Fruit fly (Drosophila melanogaster): ENCODE data around the gene GILT2.

The GILT2 gene

DNA sequence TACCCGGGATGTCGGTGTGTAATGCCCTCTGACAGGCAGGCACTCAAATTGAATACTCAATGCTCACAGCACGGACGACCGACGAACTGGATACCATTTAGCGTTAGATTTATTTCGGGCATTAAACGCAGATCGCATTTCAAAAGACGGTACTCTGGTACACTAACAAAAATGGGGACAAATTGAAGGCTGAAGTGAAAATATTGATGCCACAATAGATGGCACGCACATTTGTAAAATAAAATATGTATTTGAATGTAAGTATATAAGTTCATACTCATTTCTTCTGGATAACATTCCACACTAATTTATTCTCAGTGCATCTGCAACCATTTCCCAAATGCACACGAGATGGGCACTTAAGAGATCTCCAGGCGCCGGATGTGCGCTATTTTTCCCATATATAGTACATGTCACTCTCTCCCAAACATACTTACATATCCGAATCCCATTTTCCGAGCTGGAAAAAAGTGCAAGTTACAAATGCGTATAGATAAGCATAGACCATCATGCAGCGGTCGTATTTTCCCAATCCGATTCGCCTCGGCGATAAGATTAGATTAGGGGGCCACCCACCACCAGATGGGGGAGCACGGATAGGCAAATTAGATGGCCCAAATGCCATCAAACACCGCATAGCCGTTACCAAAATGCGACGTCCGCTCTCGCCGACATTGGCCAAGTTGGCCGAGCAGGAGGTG is 31.0 kb downstream of the GILT2 start, which contains the start of gene CG10301 (continued):
- peak; percentile 42 for TF ChIP-seq jing (GFP tag; optimal IDR thresholded peaks at IDR 0.05)
- no peak for TF ChIP-seq Sry-β (GFP tag; optimal IDR thresholded peaks at IDR 0.05)
- TF ChIP-seq CG6654 (GFP tag; optimal IDR thresholded peaks at IDR 0.05): no peak
- no peak for TF ChIP-seq CG18619 (GFP tag; optimal IDR thresholded peaks at IDR 0.05)
- TF ChIP-seq Ets97D (GFP tag; optimal IDR thresholded peaks at IDR 0.05): peak; percentile 21
- TF ChIP-seq gce (GFP tag; IDR thresholded peaks at IDR 0.05): no peak
- TF ChIP-seq CkIIα-i1 (GFP tag; IDR thresholded peaks at IDR 0.05): no peak
- no peak for TF ChIP-seq CG17612 (GFP tag; IDR thresholded peaks at IDR 0.05)
- peak; percentile 21 to 34 for TF ChIP-seq Pdp1 (GFP tag; optimal IDR thresholded peaks at IDR 0.05)
- peak; percentile 20 for TF ChIP-seq CG2116 (GFP tag; optimal IDR thresholded peaks at IDR 0.05)
- TF ChIP-seq CG11695 (GFP tag; IDR thresholded peaks at IDR 0.05): peak; percentile 50; the same call in 1 of the 3 replicates
- TF ChIP-seq CG8089 (GFP tag; optimal IDR thresholded peaks at IDR 0.05): peak; percentile 41
- peak; percentile 19 for TF ChIP-seq CG33213 (GFP tag; optimal IDR thresholded peaks at IDR 0.05)
- no peak for TF ChIP-seq tna (GFP tag; IDR thresholded peaks at IDR 0.05; ENCODE audit: partially characterized antibody)
- 0 out of 2 replicates have a peak, but pooled peaks have one; percentile 38 for TF ChIP-seq aop (GFP tag; IDR thresholded peaks at IDR 0.05)
- TF ChIP-seq nerfin-2 (GFP tag; IDR thresholded peaks at IDR 0.05; ENCODE audit: partially characterized antibody): no peak
- peak; percentile 90 for TF ChIP-seq Ets65A (GFP tag)
- TF ChIP-seq CG8359 (GFP tag; optimal IDR thresholded peaks at IDR 0.05; ENCODE audit: borderline replicate concordance): peak; percentile 14
- no peak for TF ChIP-seq CG16813 (GFP tag; IDR thresholded peaks at IDR 0.05; ENCODE audit: partially characterized antibody)
- TF ChIP-seq pan (optimal IDR thresholded peaks at IDR 0.05): no peak
- TF ChIP-seq pan (GFP tag; optimal IDR thresholded peaks at IDR 0.05 in 1 of 2, IDR thresholded peaks at IDR 0.05 in 1 of 2): no peak
- peak; percentile 31; the same call in 1 of the 2 replicates for TF ChIP-seq sim (GFP tag; IDR thresholded peaks at IDR 0.05)
- TF ChIP-seq eve (GFP tag; optimal IDR thresholded peaks at IDR 0.05): peak; percentile 63 to 67
- peak; percentile 76 for TF ChIP-seq fd102C (GFP tag; optimal IDR thresholded peaks at IDR 0.05)
- no peak for TF ChIP-seq her (GFP tag; optimal IDR thresholded peaks at IDR 0.05)
- peak; percentile 85 for TF ChIP-seq Xrp1 (GFP tag; IDR thresholded peaks at IDR 0.05)
- peak; percentile 31 for TF ChIP-seq sqz (GFP tag; optimal IDR thresholded peaks at IDR 0.05)
- no peak for TF ChIP-seq CG42726 (GFP tag; IDR thresholded peaks at IDR 0.05; ENCODE audit: partially characterized antibody)
- peak; percentile 82 for TF ChIP-seq ci (GFP tag; IDR thresholded peaks at IDR 0.05)
- TF ChIP-seq pnt (GFP tag; optimal IDR thresholded peaks at IDR 0.05): peak; percentile 38
- TF ChIP-seq dpn (GFP tag; optimal IDR thresholded peaks at IDR 0.05): peak; percentile 32 to 49
- TF ChIP-seq cas (GFP tag; IDR thresholded peaks at IDR 0.05): no peak
- peak; percentile 79 for TF ChIP-seq nau (GFP tag; optimal IDR thresholded peaks at IDR 0.05)
- TF ChIP-seq CG15696 (tag; optimal IDR thresholded peaks at IDR 0.05): peak; percentile 89
- no peak for TF ChIP-seq Nf-YC (tag; optimal IDR thresholded peaks at IDR 0.05)
- TF ChIP-seq sisA (GFP tag; IDR thresholded peaks at IDR 0.05): peak; percentile 69
- no peak for TF ChIP-seq CG4730 (GFP tag; IDR thresholded peaks at IDR 0.05)
- no peak for TF ChIP-seq CG9932 (GFP tag; IDR thresholded peaks at IDR 0.05)
- TF ChIP-seq CG17385 (GFP tag; optimal IDR thresholded peaks at IDR 0.05): peak; percentile 45
- TF ChIP-seq CG12236 (GFP tag; optimal IDR thresholded peaks at IDR 0.05): peak; percentile 7

DNA sequence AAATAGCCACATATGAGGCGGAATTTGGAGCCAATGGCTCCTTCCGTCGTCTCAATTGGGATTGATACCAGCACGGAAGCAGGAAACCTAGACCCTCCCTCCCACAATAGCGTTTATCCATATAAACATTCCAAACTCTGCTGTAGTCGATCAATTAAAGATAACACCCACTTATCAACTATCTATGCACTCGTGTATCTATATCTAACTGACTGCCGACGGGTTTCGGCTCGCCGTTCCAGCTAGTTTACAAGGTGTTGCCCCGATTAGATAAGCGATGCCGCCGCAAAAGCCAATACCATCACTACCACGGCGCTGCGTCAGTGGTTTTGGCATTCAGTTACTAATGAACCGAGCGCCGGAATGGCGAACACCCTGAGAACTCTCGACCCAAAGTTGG is 32.5 kb downstream of the GILT2 start, which contains the start of gene CG10300:
TSS of gene CG10300 (plus strand) at position 333 of the 400 bp plus-strand sequence.
- TF ChIP-seq dpn (GFP tag; optimal IDR thresholded peaks at IDR 0.05) (no peak), mirr (GFP tag; optimal IDR thresholded peaks at IDR 0.05) (peak; percentile 88), exex (tag; optimal IDR thresholded peaks at IDR 0.05) (peak; percentile 29), Deaf1 (tag; optimal IDR thresholded peaks at IDR 0.05) (peak; percentile 58), NK7.1 (GFP tag; optimal IDR thresholded peaks at IDR 0.05) (no peak), CG34376 (GFP tag; optimal IDR thresholded peaks at IDR 0.05) (peak; percentile 53), NC2α (GFP tag; optimal IDR thresholded peaks at IDR 0.05) (no peak), ranshi (GFP tag; IDR thresholded peaks at IDR 0.05) (0 out of 2 replicates have a peak, but pooled peaks have one; percentile 24), CHES-1-like (GFP tag; optimal IDR thresholded peaks at IDR 0.05) (no peak), sens (GFP tag) (peak; percentile 71), chinmo (GFP tag; IDR thresholded peaks at IDR 0.05; ENCODE audit: partially characterized antibody) (0 out of 4 replicates have a peak, but pooled peaks have one; percentile 42), CG17612 (GFP tag; IDR thresholded peaks at IDR 0.05) (no peak), sd (tag; optimal IDR thresholded peaks at IDR 0.05) (peak; percentile 64), CG10543 (GFP tag; optimal IDR thresholded peaks at IDR 0.05) (peak; percentile 11)
